Fruit fly (Drosophila melanogaster) whole organism, prepupa: Measurements from ENCODE around the gene Nep1.

ENCODE experiments used
- CG10631 ChIP-seq: fragments of 200-800 bp; sonication (Bioruptor generic); optimal IDR thresholded peaks from 2 replicates; lab custom pipeline; 2016; ENCODE audit warnings: missing biosample characterization, missing genetic modification characterization
- CG11294 ChIP-seq: fragments of 200-800 bp; sonication (Bioruptor generic); IDR thresholded peaks from 2 replicates; pipeline ENCODE4 v1.3.6; 2022; ENCODE audit warnings: missing biosample characterization, missing genetic modification characterization
- CG15336 ChIP-seq: fragments of 200-800 bp; sonication (Bioruptor generic); IDR thresholded peaks from 2 replicates; pipeline ENCODE4 v1.3.6; 2022; ENCODE audit warnings: missing biosample characterization, missing genetic modification characterization
- CG1621 ChIP-seq: fragments of 200-800 bp; sonication (Bioruptor generic); optimal IDR thresholded peaks from 3 replicates; lab custom pipeline; 2018; ENCODE audit warnings: missing biosample characterization, mild to moderate bottlenecking, missing genetic modification characterization
- CG16779 ChIP-seq: fragments of 200-800 bp; sonication (Bioruptor generic); optimal IDR thresholded peaks from 3 replicates; lab custom pipeline; 2017; ENCODE audit warnings: missing biosample characterization, mild to moderate bottlenecking, missing genetic modification characterization
- CG3032 ChIP-seq: fragments of 200-800 bp; optimal IDR thresholded peaks from 2 replicates; lab custom pipeline; 2019; ENCODE audit warnings: missing biosample characterization, mild to moderate bottlenecking, missing genetic modification characterization, moderate library complexity
- CG32006 ChIP-seq: fragments of 200-800 bp; sonication (Bioruptor generic); optimal IDR thresholded peaks from 3 replicates; lab custom pipeline; 2017; ENCODE audit warnings: missing biosample characterization, mild to moderate bottlenecking, missing genetic modification characterization
- CG34406 ChIP-seq: fragments of 200-800 bp; sonication (Bioruptor generic); optimal IDR thresholded peaks from 3 replicates; lab custom pipeline; 2016; ENCODE audit warnings: missing biosample characterization, missing genetic modification characterization
- CG3919 ChIP-seq: fragments of 200-800 bp; sonication (Bioruptor generic); optimal IDR thresholded peaks from 3 replicates; lab custom pipeline; 2016; ENCODE audit warnings: missing biosample characterization, missing genetic modification characterization
- CG4318 ChIP-seq: fragments of 200-800 bp; sonication (Bioruptor generic); optimal IDR thresholded peaks from 3 replicates; lab custom pipeline; 2017; ENCODE audit warnings: missing biosample characterization, mild to moderate bottlenecking, missing genetic modification characterization
- CG6163 ChIP-seq: fragments of 200-800 bp; sonication (Bioruptor generic); IDR thresholded peaks from 3 replicates; pipeline ENCODE4 v1.3.6; 2022; ENCODE audit warnings: missing biosample characterization, missing genetic modification characterization
- CG6276 ChIP-seq: fragments of 200-800 bp; sonication (Bioruptor generic); optimal IDR thresholded peaks from 2 replicates; lab custom pipeline; 2017; ENCODE audit warnings: missing biosample characterization, mild to moderate bottlenecking, missing genetic modification characterization
- CG6792 ChIP-seq: fragments of 200-800 bp; sonication (Bioruptor generic); optimal IDR thresholded peaks from 3 replicates; lab custom pipeline; 2016; ENCODE audit warnings: missing biosample characterization, missing genetic modification characterization
- CG6808 ChIP-seq: fragments of 200-800 bp; sonication (Bioruptor generic); optimal IDR thresholded peaks from 3 replicates; lab custom pipeline; 2017; ENCODE audit warnings: missing biosample characterization, missing genetic modification characterization, mild to moderate bottlenecking, moderate library complexity, missing genetic modification reagents
- CG6854 ChIP-seq: fragments of 200-800 bp; sonication (Bioruptor generic); optimal IDR thresholded peaks from 2 replicates; lab custom pipeline; 2017; ENCODE audit warnings: missing biosample characterization, mild to moderate bottlenecking, missing genetic modification characterization
- CG7368 ChIP-seq: fragments of 200-800 bp; sonication (Bioruptor generic); optimal IDR thresholded peaks from 3 replicates; lab custom pipeline; 2016; ENCODE audit warnings: missing biosample characterization, missing genetic modification characterization
- CG8119 ChIP-seq: fragments of 200-800 bp; sonication (Bioruptor generic); IDR thresholded peaks from 3 replicates; pipeline ENCODE4 v1.3.6; 2022; ENCODE audit warnings: missing biosample characterization, missing genetic modification characterization
- CG8319 ChIP-seq: fragments of 200-800 bp; sonication (Bioruptor generic); optimal IDR thresholded peaks from 3 replicates; lab custom pipeline; 2016; ENCODE audit warnings: missing biosample characterization, missing genetic modification characterization
- Eip75B ChIP-seq: fragments of 200-800 bp; sonication (Bioruptor generic); optimal IDR thresholded peaks from 3 replicates; lab custom pipeline; 2016; ENCODE audit warnings: missing biosample characterization, missing genetic modification characterization
- Eip78C ChIP-seq: fragments of 200-800 bp; sonication (Bioruptor generic); peaks from one replicate; lab custom pipeline; 2016; ENCODE audit warnings: missing biosample characterization, missing genetic modification characterization
- Ets21C ChIP-seq: fragments of 200-800 bp; sonication (Bioruptor generic); optimal IDR thresholded peaks from 3 replicates; lab custom pipeline; 2016; ENCODE audit warnings: missing biosample characterization, missing genetic modification characterization
- Ets96B ChIP-seq: fragments of 200-800 bp; optimal IDR thresholded peaks from 2 replicates; lab custom pipeline; 2019; ENCODE audit warnings: missing biosample characterization, mild to moderate bottlenecking, missing genetic modification characterization, moderate library complexity
- Gug ChIP-seq: fragments of 200-800 bp; sonication (Bioruptor generic); IDR thresholded peaks from 2 replicates; pipeline ENCODE4 v1.3.6; 2022; ENCODE audit warnings: missing biosample characterization, missing genetic modification characterization
- Hr38 ChIP-seq: sonication (Bioruptor generic); optimal IDR thresholded peaks from 2 replicates; lab custom pipeline; 2016; ENCODE audit warnings: missing biosample characterization, missing genetic modification characterization
- Hr39 ChIP-seq: fragments of 200-800 bp; sonication (Bioruptor generic); optimal IDR thresholded peaks from 2 replicates; lab custom pipeline; 2016; ENCODE audit warnings: missing biosample characterization, missing genetic modification characterization
- Hr4 ChIP-seq: fragments of 200-800 bp; sonication (Bioruptor generic); optimal IDR thresholded peaks from 3 replicates; lab custom pipeline; 2016; ENCODE audit warnings: missing biosample characterization, missing genetic modification characterization
- Lpt ChIP-seq: fragments of 200-800 bp; sonication (Bioruptor generic); optimal IDR thresholded peaks from 3 replicates; lab custom pipeline; 2016; ENCODE audit warnings: missing biosample characterization, missing genetic modification characterization
- Met ChIP-seq: fragments of 200-800 bp; sonication (Bioruptor generic); optimal IDR thresholded peaks from 3 replicates; lab custom pipeline; 2016; ENCODE audit warnings: missing biosample characterization, missing genetic modification characterization
- Sox102F ChIP-seq: fragments of 200-800 bp; sonication (Bioruptor generic); optimal IDR thresholded peaks from 2 replicates; lab custom pipeline; 2016; ENCODE audit warnings: missing biosample characterization, mild to moderate bottlenecking, missing genetic modification characterization
- Sox14 ChIP-seq: fragments of 200-800 bp; sonication (Bioruptor generic); optimal IDR thresholded peaks from 3 replicates; lab custom pipeline; 2016; ENCODE audit warnings: missing biosample characterization, missing genetic modification characterization
- Sox15 ChIP-seq: fragments of 200-800 bp; sonication (Bioruptor generic); optimal IDR thresholded peaks from 3 replicates; lab custom pipeline; 2016; ENCODE audit warnings: missing biosample characterization, missing genetic modification characterization
- achi ChIP-seq: fragments of 200-800 bp; sonication (Bioruptor generic); optimal IDR thresholded peaks from 3 replicates; lab custom pipeline; 2016; ENCODE audit warnings: missing biosample characterization, missing genetic modification characterization
- cyc ChIP-seq: fragments of 200-800 bp; sonication (Bioruptor generic); optimal IDR thresholded peaks from 3 replicates; lab custom pipeline; 2016; ENCODE audit warnings: missing biosample characterization, missing genetic modification characterization
- dac ChIP-seq: fragments of 200-800 bp; sonication (Bioruptor generic); optimal IDR thresholded peaks from 2 replicates; lab custom pipeline; 2017; ENCODE audit warnings: missing biosample characterization, mild to moderate bottlenecking, missing genetic modification characterization
- eg ChIP-seq: fragments of 200-800 bp; sonication (Bioruptor generic); IDR thresholded peaks from 3 replicates; pipeline ENCODE4 v1.3.6; 2022; ENCODE audit warnings: missing biosample characterization, missing genetic modification characterization
- esn ChIP-seq: fragments of 200-800 bp; sonication (Bioruptor generic); optimal IDR thresholded peaks from 2 replicates; lab custom pipeline; 2016; ENCODE audit warnings: missing biosample characterization, mild to moderate bottlenecking, missing genetic modification characterization, moderate library complexity
- fd59A ChIP-seq: fragments of 200-800 bp; sonication (Bioruptor generic); optimal IDR thresholded peaks from 2 replicates; lab custom pipeline; 2017; ENCODE audit warnings: missing biosample characterization, mild to moderate bottlenecking, missing genetic modification characterization, missing genetic modification reagents
- fd85E ChIP-seq: fragments of 200-800 bp; sonication (Bioruptor generic); optimal IDR thresholded peaks from 3 replicates; lab custom pipeline; 2016; ENCODE audit warnings: missing biosample characterization, missing genetic modification characterization
- fkh ChIP-seq: fragments of 200-800 bp; sonication (Bioruptor generic); optimal IDR thresholded peaks from 3 replicates; lab custom pipeline; 2017; ENCODE audit warnings: missing biosample characterization, mild to moderate bottlenecking, missing genetic modification characterization, moderate library complexity
- lz ChIP-seq: fragments of 200-800 bp; sonication (Bioruptor generic); optimal IDR thresholded peaks from 3 replicates; lab custom pipeline; 2016; ENCODE audit warnings: missing biosample characterization, missing genetic modification characterization
- pdm3 ChIP-seq: fragments of 200-800 bp; sonication (Bioruptor generic); optimal IDR thresholded peaks from 3 replicates; lab custom pipeline; 2016; ENCODE audit warnings: missing biosample characterization, missing genetic modification characterization
- salr ChIP-seq, 2 experiments: fragments of 200-800 bp; sonication (Bioruptor generic); optimal IDR thresholded peaks; 3 replicates each; lab custom pipeline; 2016 to 2018; ENCODE audit warnings: missing biosample characterization in 2 of 2, missing genetic modification characterization in 2 of 2, mild to moderate bottlenecking in 1 of 2
- spab ChIP-seq: fragments of 200-800 bp; sonication (Bioruptor generic); optimal IDR thresholded peaks from 2 replicates; lab custom pipeline; 2017; ENCODE audit warnings: missing biosample characterization, mild to moderate bottlenecking, missing genetic modification characterization, missing genetic modification reagents
- svp ChIP-seq: fragments of 200-800 bp; sonication (Bioruptor generic); peaks from one replicate; lab custom pipeline; 2016; ENCODE audit warnings: missing biosample characterization, missing genetic modification characterization
- vri ChIP-seq: fragments of 200-800 bp; sonication (Bioruptor generic); optimal IDR thresholded peaks from 3 replicates; lab custom pipeline; 2016; ENCODE audit warnings: missing biosample characterization, mild to moderate bottlenecking, missing genetic modification characterization

Nep1 gene

DNA sequence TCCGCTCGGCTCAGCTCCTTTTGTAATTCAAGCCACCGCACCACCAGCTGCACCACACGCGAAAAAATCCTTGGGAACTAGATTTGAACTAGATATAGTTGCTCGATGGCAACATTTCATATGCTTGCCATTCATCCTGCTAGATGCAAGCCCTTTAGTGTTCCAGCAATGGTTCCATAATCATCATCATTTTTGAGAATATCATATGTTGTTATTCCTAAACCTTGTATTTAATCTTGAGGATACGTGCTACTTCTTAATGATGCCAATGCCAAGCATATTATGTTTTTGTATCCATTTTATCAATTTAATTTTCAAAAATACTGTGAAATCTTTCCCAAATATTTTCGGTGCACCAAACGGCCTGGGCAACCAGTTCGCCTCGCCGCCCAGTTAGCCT is 38.1 kb upstream of the Nep1 start (continued):
- TF ChIP-seq CG6808 (GFP tag; lab: Kevin White, UChicago) = peak; percentile 2
- TF ChIP-seq cyc (GFP tag; lab: Kevin White, UChicago) = no peak
- TF ChIP-seq pdm3 = peak; percentile 9
- TF ChIP-seq eg (GFP tag; lab: Robert Waterston, UW) = peak; percentile 37; the same call in 2 of the 3 replicates
- TF ChIP-seq Ets21C (GFP tag; lab: Kevin White, UChicago) = no peak
- 0 out of 3 replicates have a peak, but pooled peaks have one; percentile 23 for TF ChIP-seq CG6163 (GFP tag; lab: Robert Waterston, UW)

DNA sequence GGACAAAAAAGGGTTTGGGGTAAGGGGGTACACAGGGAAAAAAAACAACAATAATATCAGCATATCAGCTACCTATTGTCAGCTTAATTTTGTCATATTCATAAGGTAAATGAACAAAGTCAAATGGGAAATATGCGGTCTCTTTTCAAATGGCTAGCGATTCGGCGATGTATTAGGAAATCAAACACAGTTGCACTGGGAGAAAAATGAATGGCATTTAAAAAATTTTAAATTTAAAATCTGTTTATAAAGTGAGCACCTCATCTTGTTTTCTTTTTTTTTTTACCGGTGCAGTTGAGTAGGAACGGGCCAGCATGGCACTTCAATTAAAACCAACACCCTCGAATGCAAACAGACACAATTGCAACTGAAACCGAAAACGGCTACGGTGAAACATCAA is 37.0 kb upstream of the Nep1 start:
- TF ChIP-seq Met (no peak), achi (peak; percentile 11), eg (GFP tag; lab: Robert Waterston, UW) (peak; percentile 32; the same call in 1 of the 3 replicates), fkh (GFP tag; lab: Kevin White, UChicago) (no peak), CG6276 (GFP tag; lab: Kevin White, UChicago) (peak; percentile 15), CG7368 (no peak), CG34406 (GFP tag; lab: Kevin White, UChicago) (no peak), svp (GFP tag; lab: Kevin White, UChicago) (peak; percentile 31), vri (GFP tag; lab: Kevin White, UChicago) (no peak), Eip78C (GFP tag; lab: Kevin White, UChicago) (peak; percentile 58), CG8319 (no peak), pdm3 (peak; percentile 8), CG6163 (GFP tag; lab: Robert Waterston, UW) (peak; percentile 35; the same call in 1 of the 3 replicates), fd85E (no peak), Hr4 (GFP tag; lab: Kevin White, UChicago) (peak; percentile 59), CG3919 (GFP tag; lab: Kevin White, UChicago) (no peak), CG16779 (tag; lab: Kevin White, UChicago) (no peak), CG3032 (tag; lab: Kevin White, UChicago) (no peak), CG15336 (GFP tag; lab: Robert Waterston, UW) (peak; percentile 34), CG4318 (GFP tag; lab: Kevin White, UChicago) (peak; percentile 37), CG32006 (peak; percentile 44), CG10631 (GFP tag; lab: Kevin White, UChicago) (peak; percentile 31), CG1621 (tag; lab: Kevin White, UChicago) (no peak), Sox14 (GFP tag; lab: Kevin White, UChicago) (no peak), CG8119 (GFP tag; lab: Robert Waterston, UW) (no peak; the same call in 2 of the 3 replicates), CG6792 (GFP tag; lab: Kevin White, UChicago) (no peak), fd59A (GFP tag; lab: Kevin White, UChicago) (no peak), Eip75B (GFP tag; lab: Kevin White, UChicago) (peak; percentile 18), cyc (GFP tag; lab: Kevin White, UChicago) (no peak), Gug (no peak)

- TF ChIP-seq pdm3 (peak; percentile 87), Hr39 (peak; percentile 86), Hr4 (GFP tag; lab: Kevin White, UChicago) (peak; percentile 77), CG6854 (GFP tag; lab: Kevin White, UChicago) (peak; percentile 79), spab (GFP tag; lab: Kevin White, UChicago) (peak; percentile 29), CG15336 (GFP tag; lab: Robert Waterston, UW) (peak; percentile 81), Ets21C (GFP tag; lab: Kevin White, UChicago) (peak; percentile 82), salr (GFP tag; optimal IDR thresholded peaks at IDR 0.05; lab: Kevin White, UChicago) (peak in 1 of 2 experiments; percentile 40), Hr38 (no peak), Eip78C (GFP tag; lab: Kevin White, UChicago) (peak; percentile 95), Sox15 (GFP tag; lab: Kevin White, UChicago) (peak; percentile 81), CG3032 (tag; lab: Kevin White, UChicago) (peak; percentile 4), Ets96B (tag; lab: Kevin White, UChicago) (no peak), CG8319 (peak; percentile 86), CG32006 (peak; percentile 85), CG6808 (GFP tag; lab: Kevin White, UChicago) (peak; percentile 11), dac (peak; percentile 60), CG8119 (GFP tag; lab: Robert Waterston, UW) (peak; percentile 83), esn (GFP tag; lab: Kevin White, UChicago) (peak; percentile 87), CG6276 (GFP tag; lab: Kevin White, UChicago) (peak; percentile 70), fd85E (peak; percentile 63), CG11294 (peak; percentile 45; the same call in 1 of the 2 replicates), Sox102F (GFP tag; lab: Kevin White, UChicago) (peak; percentile 85), Lpt (GFP tag; lab: Kevin White, UChicago) (peak; percentile 74), svp (GFP tag; lab: Kevin White, UChicago) (peak; percentile 91), lz (GFP tag; lab: Kevin White, UChicago) (peak; percentile 84), CG1621 (tag; lab: Kevin White, UChicago) (peak; percentile 29), CG10631 (GFP tag; lab: Kevin White, UChicago) (peak; percentile 73), CG7368 (peak; percentile 81)
Observed at dm6 chrX:6059135-6059824, 31.7 kb upstream of the Nep1 start.
